Fruit fly (Drosophila melanogaster) whole organism, wandering third instar larva: ENCODE results near the gene Muc4B.

Experiments used
- CG9705 ChIP-seq: fragments of 200-800 bp; sonication (Bioruptor generic); optimal IDR thresholded peaks from 2 replicates; lab custom pipeline; 2018; ENCODE audit warnings: missing biosample characterization, mild to moderate bottlenecking, missing genetic modification characterization
- CrebA ChIP-seq: fragments of 200-800 bp; sonication (Bioruptor generic); optimal IDR thresholded peaks from 2 replicates; lab custom pipeline; 2016; ENCODE audit warnings: missing biosample characterization, mild to moderate bottlenecking, missing genetic modification characterization, borderline replicate concordance
- Dif ChIP-seq: fragments of 200-275, 200-300 bp; sonication (Bioruptor generic); optimal IDR thresholded peaks from 2 replicates; lab custom pipeline; 2018; ENCODE audit warnings: missing biosample characterization, missing genetic modification characterization; ENCODE audit not compliant: partially characterized antibody
- GATAd ChIP-seq: sonication (Bioruptor generic); optimal IDR thresholded peaks from 2 replicates; lab custom pipeline; 2016; ENCODE audit warnings: missing biosample characterization, missing genetic modification characterization
- HLH106 ChIP-seq: fragments of 200-800 bp; optimal IDR thresholded peaks from 3 replicates; lab custom pipeline; 2019; ENCODE audit warnings: missing biosample characterization, mild to moderate bottlenecking, missing genetic modification characterization, moderate library complexity
- Hnf4 ChIP-seq: fragments of 200-800 bp; sonication (Bioruptor generic); optimal IDR thresholded peaks from 2 replicates; lab custom pipeline; 2016; ENCODE audit warnings: missing biosample characterization, mild to moderate bottlenecking, missing genetic modification characterization
- Hr78 ChIP-seq: fragments of >200 bp; optimal IDR thresholded peaks from 2 replicates; lab custom pipeline; 2017; ENCODE audit warnings: missing biosample characterization, missing genetic modification characterization
- Hr83 ChIP-seq: fragments of 200-300 bp; sonication (Bioruptor generic); optimal IDR thresholded peaks from 2 replicates; lab custom pipeline; 2016; ENCODE audit warnings: missing biosample characterization, mild to moderate bottlenecking, missing genetic modification characterization, moderate library complexity; ENCODE audit not compliant: poor library complexity, severe bottlenecking
- Jra ChIP-seq: sonication (Bioruptor generic); optimal IDR thresholded peaks from 2 replicates; lab custom pipeline; 2016; ENCODE audit warnings: missing biosample characterization, missing genetic modification characterization
- Mio ChIP-seq: sonication (Bioruptor generic); optimal IDR thresholded peaks from 2 replicates; lab custom pipeline; 2016; ENCODE audit warnings: missing biosample characterization, missing genetic modification characterization
- Myc ChIP-seq: fragments of >200 bp; optimal IDR thresholded peaks from 2 replicates; lab custom pipeline; 2017
- N ChIP-seq: fragments of >200 bp; optimal IDR thresholded peaks from 2 replicates; lab custom pipeline; 2018; ENCODE audit warnings: missing biosample characterization, missing external identifiers, missing genetic modification characterization
- OdsH ChIP-seq: fragments of 200-800 bp; sonication (Bioruptor generic); optimal IDR thresholded peaks from 2 replicates; lab custom pipeline; 2016; ENCODE audit warnings: missing biosample characterization, mild to moderate bottlenecking, missing genetic modification characterization
- Rel ChIP-seq, 2 experiments: fragments of 200-800 bp; sonication (Bioruptor generic) in 1 of 2; optimal IDR thresholded peaks; 2 replicates in 1 of 2; 3 replicates in 1 of 2; lab custom pipeline; 2016 to 2019; ENCODE audit warnings: mild to moderate bottlenecking in 2 of 2, missing biosample characterization in 2 of 2, missing genetic modification characterization in 2 of 2, moderate library complexity in 1 of 2
- Sp1 ChIP-seq: fragments of 200-800 bp; sonication (Bioruptor generic); optimal IDR thresholded peaks from 3 replicates; lab custom pipeline; 2019; ENCODE audit warnings: missing biosample characterization, mild to moderate bottlenecking, missing genetic modification characterization, moderate library complexity
- Vsx2 ChIP-seq: fragments of 200-300, 225-300 bp; sonication (Bioruptor generic); optimal IDR thresholded peaks from 2 replicates; lab custom pipeline; 2018; ENCODE audit warnings: missing biosample characterization, missing genetic modification characterization; ENCODE audit not compliant: partially characterized antibody
- br ChIP-seq: fragments of 200-800 bp; sonication (Bioruptor generic); optimal IDR thresholded peaks from 2 replicates; lab custom pipeline; 2016; ENCODE audit warnings: missing biosample characterization, missing genetic modification characterization
- brk ChIP-seq: fragments of 200-800 bp; sonication (Bioruptor generic); optimal IDR thresholded peaks from 2 replicates; lab custom pipeline; 2016; ENCODE audit warnings: missing biosample characterization, mild to moderate bottlenecking, missing genetic modification characterization
- dl ChIP-seq, 2 experiments: fragments of 175-275, 200-275 bp in 1 of 2; fragments of 200-275 bp in 1 of 2; sonication (Bioruptor generic); optimal IDR thresholded peaks; lab custom pipeline; 2018; ENCODE audit warnings: mild to moderate bottlenecking in 2 of 2, missing biosample characterization in 2 of 2, missing genetic modification characterization in 2 of 2, moderate library complexity in 2 of 2; ENCODE audit not compliant: partially characterized antibody in 2 of 2, insufficient read depth in 1 of 2
- dmrt93B ChIP-seq: fragments of 200-800 bp; sonication (Bioruptor generic); optimal IDR thresholded peaks from 2 replicates; lab custom pipeline; 2018; ENCODE audit warnings: missing biosample characterization, mild to moderate bottlenecking, missing genetic modification characterization
- ey ChIP-seq: fragments of 200-800 bp; sonication (Bioruptor generic); optimal IDR thresholded peaks from 2 replicates; lab custom pipeline; 2016; ENCODE audit warnings: missing biosample characterization, missing genetic modification characterization
- foxo ChIP-seq, 2 experiments: fragments of 200-800 bp; sonication (Bioruptor generic); optimal IDR thresholded peaks; 2 replicates in 1 of 2; 3 replicates in 1 of 2; lab custom pipeline; 2016 to 2017; ENCODE audit warnings: missing biosample characterization in 2 of 2, missing genetic modification characterization in 2 of 2
- fru ChIP-seq: fragments of 200-800 bp; sonication (Bioruptor generic); optimal IDR thresholded peaks from 3 replicates; lab custom pipeline; 2016; ENCODE audit warnings: missing biosample characterization, mild to moderate bottlenecking, missing genetic modification characterization
- jim ChIP-seq: fragments of 175-275, 200-325 bp; sonication (Bioruptor generic); optimal IDR thresholded peaks from 2 replicates; lab custom pipeline; 2016; ENCODE audit warnings: missing biosample characterization, mild to moderate bottlenecking, missing genetic modification characterization
- psq ChIP-seq: fragments of 200-800 bp; sonication (Bioruptor generic); optimal IDR thresholded peaks from 3 replicates; lab custom pipeline; 2017; ENCODE audit warnings: missing biosample characterization, mild to moderate bottlenecking, missing genetic modification characterization, moderate library complexity
- rgr ChIP-seq: fragments of 200-800 bp; sonication (Bioruptor generic); optimal IDR thresholded peaks from 3 replicates; lab custom pipeline; 2016; ENCODE audit warnings: missing biosample characterization, mild to moderate bottlenecking, missing genetic modification characterization
- sv ChIP-seq: fragments of 200-800 bp; sonication (Bioruptor generic); optimal IDR thresholded peaks from 3 replicates; lab custom pipeline; 2016; ENCODE audit warnings: missing biosample characterization, missing genetic modification characterization
- tai ChIP-seq: sonication (Bioruptor generic); optimal IDR thresholded peaks from 2 replicates; lab custom pipeline; 2016; ENCODE audit warnings: missing biosample characterization, missing genetic modification characterization
- usp ChIP-seq: fragments of >200 bp; optimal IDR thresholded peaks from 2 replicates; lab custom pipeline; 2017; ENCODE audit warnings: missing biosample characterization, missing genetic modification characterization
- woc ChIP-seq: sonication (Bioruptor generic); optimal IDR thresholded peaks from 2 replicates; lab custom pipeline; 2016; ENCODE audit warnings: missing biosample characterization, mild to moderate bottlenecking, missing genetic modification characterization

Gene Muc4B

DNA sequence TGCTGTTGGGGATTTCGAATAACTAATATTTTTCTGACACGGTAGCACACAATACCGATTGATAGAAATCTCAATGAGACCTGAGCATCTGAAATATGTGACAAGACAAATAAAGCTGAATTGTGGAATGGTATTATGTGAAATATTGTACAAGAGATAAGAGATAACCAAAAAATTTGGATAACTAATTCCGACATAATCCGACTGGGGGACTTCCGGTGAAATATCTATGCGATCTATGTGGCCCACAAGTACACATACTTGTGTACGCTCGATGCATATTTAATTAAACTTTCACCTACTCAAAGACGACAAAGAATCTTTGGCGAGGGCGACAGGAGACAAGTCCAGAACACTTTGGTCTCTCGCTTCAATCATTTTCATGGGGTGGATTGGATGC is 6.8 kb upstream of the Muc4B start, which contains the start of gene CG15576:
Gene CG15576 (minus strand): TSS at position 101 of the 400 bp plus-strand sequence.
- no peak for TF ChIP-seq Jra (GFP tag; lab: Kevin White, UChicago)
- no peak for TF ChIP-seq psq (GFP tag; lab: Kevin White, UChicago)
- TF ChIP-seq Hr78 (GFP tag; lab: Kevin White, UChicago), result no peak
- TF ChIP-seq sv (GFP tag; lab: Kevin White, UChicago), result no peak
- no peak for TF ChIP-seq OdsH (GFP tag; lab: Kevin White, UChicago)

DNA sequence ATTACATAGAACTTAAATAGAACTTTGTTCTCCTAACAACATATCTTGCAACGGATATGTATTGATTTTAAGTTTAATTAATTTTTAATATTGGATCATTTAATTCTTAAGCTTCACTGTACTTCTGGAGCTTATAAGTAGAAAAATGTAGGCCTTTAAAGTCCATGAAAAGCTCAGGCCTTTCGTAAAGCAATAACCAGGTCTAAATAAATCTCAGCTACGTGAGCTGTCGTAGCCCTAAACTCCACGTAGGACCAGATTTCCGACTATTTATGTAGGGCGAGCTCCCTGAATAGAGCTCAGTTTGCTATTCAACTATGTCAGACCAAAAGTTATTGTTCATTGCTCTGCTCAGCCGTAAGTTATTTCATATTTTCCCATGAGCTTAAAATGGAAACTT is 2.1 kb upstream of the Muc4B start, which contains the start of gene CG43135:
Gene CG43135 (plus strand): TSS at position 301 of the 400 bp plus-strand sequence.
- TF ChIP-seq Hr83 (GFP tag; lab: Kevin White, UChicago) (no peak), usp (no peak), OdsH (GFP tag; lab: Kevin White, UChicago) (no peak), Vsx2 (GFP tag; lab: Kevin White, UChicago) (no peak), CG9705 (GFP tag; lab: Kevin White, UChicago) (no peak), Hr78 (GFP tag; lab: Kevin White, UChicago) (no peak), dmrt93B (GFP tag; lab: Kevin White, UChicago) (no peak), N (GFP tag; lab: Kevin White, UChicago) (no peak), rgr (GFP tag; lab: Kevin White, UChicago) (no peak), br (GFP tag; lab: Kevin White, UChicago) (no peak), fru (no peak), Jra (GFP tag; lab: Kevin White, UChicago) (no peak), Sp1 (GFP tag; lab: Kevin White, UChicago) (no peak)

DNA sequence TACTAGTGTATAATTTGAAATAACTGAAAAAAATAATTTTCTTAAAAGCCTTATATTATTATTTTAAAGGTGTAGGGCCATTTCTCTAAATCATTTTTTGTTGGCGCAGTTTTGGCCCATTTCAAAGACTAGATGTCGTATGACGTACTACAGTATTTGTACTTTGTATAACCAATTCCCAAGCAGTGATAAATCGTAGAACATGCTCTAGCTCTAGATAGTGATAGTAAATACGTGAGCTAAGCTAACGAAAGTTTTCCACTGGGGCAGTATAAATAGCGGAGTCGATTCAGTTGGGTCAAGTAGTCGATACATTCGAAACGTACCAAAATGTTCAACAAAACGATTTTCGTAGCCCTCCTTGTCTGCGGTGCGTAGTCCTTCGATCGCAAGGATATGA is 1.1 kb upstream of the Muc4B start, which contains the start of gene CG43134:
Gene CG43134 (plus strand): TSS at position 301 of the 400 bp plus-strand sequence.
- TF ChIP-seq Myc (no peak), OdsH (GFP tag; lab: Kevin White, UChicago) (no peak), woc (GFP tag; lab: Kevin White, UChicago) (no peak), HLH106 (tag; lab: Kevin White, UChicago) (no peak)

DNA sequence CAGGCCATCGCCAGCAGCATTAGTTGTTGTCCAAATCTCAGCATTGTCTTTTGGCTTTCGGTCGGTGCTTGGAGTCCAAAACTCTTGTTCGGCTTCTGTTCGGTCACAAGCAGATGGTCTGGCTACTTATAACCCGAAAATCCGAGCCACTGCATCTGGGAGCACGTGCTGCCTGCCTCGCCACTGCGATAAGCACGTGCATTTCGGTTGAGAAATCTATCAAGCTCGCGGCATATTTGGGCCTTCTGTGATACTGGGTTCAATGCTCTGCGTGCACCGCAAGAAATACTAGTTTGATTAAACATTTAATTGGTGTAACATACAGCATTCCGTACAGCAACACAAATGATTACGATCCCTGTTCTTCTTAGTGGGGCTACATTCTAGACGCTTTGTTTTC is 3.2 kb downstream of the Muc4B start, which contains the start of gene Femcoat:
Gene Femcoat (minus strand): TSS at position 101 of the 400 bp plus-strand sequence.
- TF ChIP-seq woc (GFP tag; lab: Kevin White, UChicago) (no peak), Rel (GFP tag; optimal IDR thresholded peaks at IDR 0.05; lab: Kevin White, UChicago) (no peak), Rel (tag; optimal IDR thresholded peaks at IDR 0.05; lab: Kevin White, UChicago) (no peak), Hnf4 (GFP tag; lab: Kevin White, UChicago) (no peak), sv (GFP tag; lab: Kevin White, UChicago) (no peak), Mio (no peak), brk (no peak), GATAd (GFP tag; lab: Kevin White, UChicago) (no peak)
- TF ChIP-seq, all 38 proteins: peak for 0

DNA sequence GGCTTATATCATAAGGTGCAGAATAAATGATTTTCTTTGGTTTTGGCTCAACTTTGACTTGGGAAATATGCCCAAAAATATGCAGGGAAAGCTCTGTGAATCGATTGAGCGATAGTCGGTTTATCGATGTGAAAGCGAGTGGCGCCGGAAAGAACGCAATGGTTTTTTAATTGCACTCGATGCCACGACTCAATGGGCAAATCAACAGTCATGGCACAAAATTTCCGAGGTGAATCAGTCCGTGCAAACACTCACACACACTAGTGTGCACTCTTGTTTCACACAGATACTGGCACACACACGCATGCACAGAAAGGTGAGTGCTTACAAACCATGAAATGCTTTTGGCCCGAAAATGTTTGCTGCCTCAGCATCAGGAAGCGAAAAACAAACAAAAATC is 5.8 kb downstream of the Muc4B start:
- TF ChIP-seq tai (no peak), Myc (peak; percentile 9)

- TF ChIP-seq Hr78 (GFP tag; lab: Kevin White, UChicago) (no peak), Myc (no peak), ey (no peak), dl (GFP tag; optimal IDR thresholded peaks at IDR 0.05; lab: Kevin White, UChicago; ENCODE audit: insufficient read depth in 1 of 2, partially characterized antibody in 2 of 2) (no peak), brk (no peak), Vsx2 (GFP tag; lab: Kevin White, UChicago) (no peak), usp (no peak), foxo (GFP tag; optimal IDR thresholded peaks at IDR 0.05; lab: Kevin White, UChicago) (no peak), Dif (GFP tag; lab: Kevin White, UChicago) (no peak), br (GFP tag; lab: Kevin White, UChicago) (no peak), Rel (GFP tag; optimal IDR thresholded peaks at IDR 0.05; lab: Kevin White, UChicago) (no peak), Rel (tag; optimal IDR thresholded peaks at IDR 0.05; lab: Kevin White, UChicago) (no peak), fru (no peak), tai (no peak), CrebA (GFP tag; lab: Kevin White, UChicago) (no peak), jim (GFP tag; lab: Kevin White, UChicago) (no peak), Mio (no peak), psq (GFP tag; lab: Kevin White, UChicago) (no peak), rgr (GFP tag; lab: Kevin White, UChicago) (no peak), N (GFP tag; lab: Kevin White, UChicago) (no peak)
These were observed 20.9 kb downstream of the Muc4B start for dm6 chrX:4225020-4225419.
